Fruit fly (Drosophila melanogaster) whole organism, adult: ENCODE measurements around the gene srl.
A peak's percentile ranks its signal among the peaks of the same experiment; 100 is the strongest.

Experiments used
- CG11617 ChIP-seq: fragments of 200-800 bp; sonication (Bioruptor generic); optimal IDR thresholded peaks from 2 replicates; lab custom pipeline; 2017; ENCODE audit warnings: mild to moderate bottlenecking, missing biosample characterization, missing genetic modification reagents, missing genetic modification characterization
- CG12768 ChIP-seq: fragments of 200-800 bp; sonication (Bioruptor generic); optimal IDR thresholded peaks from 2 replicates; lab custom pipeline; 2017; ENCODE audit warnings: missing biosample characterization, missing genetic modification characterization, mild to moderate bottlenecking, moderate library complexity, missing genetic modification reagents
- CG5204 ChIP-seq: fragments of 200-800 bp; sonication (Bioruptor generic); optimal IDR thresholded peaks from 2 replicates; lab custom pipeline; 2016; ENCODE audit warnings: missing biosample characterization, missing genetic modification characterization
- Crg-1 ChIP-seq: fragments of 200-800 bp; sonication (Bioruptor generic); optimal IDR thresholded peaks from 2 replicates; lab custom pipeline; 2016; ENCODE audit warnings: missing biosample characterization, missing genetic modification characterization
- cic ChIP-seq: fragments of 200-800 bp; sonication (Bioruptor generic); optimal IDR thresholded peaks from 2 replicates; lab custom pipeline; 2017; ENCODE audit warnings: missing biosample characterization, mild to moderate bottlenecking, missing genetic modification characterization, moderate library complexity
- kay ChIP-seq: fragments of 200-800 bp; sonication (Bioruptor generic); peaks from one replicate; lab custom pipeline; 2016; ENCODE audit warnings: missing biosample characterization, missing genetic modification characterization, borderline replicate concordance

- TF ChIP-seq CG12768 (GFP tag; lab: Kevin White, UChicago) (no peak), CG5204 (GFP tag; lab: Kevin White, UChicago) (no peak), CG11617 (GFP tag; lab: Kevin White, UChicago) (peak; percentile 17), kay (GFP tag; lab: Kevin White, UChicago) (no peak), cic (GFP tag; lab: Kevin White, UChicago) (peak; percentile 63), Crg-1 (no peak)
Measured at dm6 chr3R:4428585-4429464, at the start of gene srl.
